Worm (Caenorhabditis elegans) whole organism, early embryonic: Measurements from ENCODE around the gene C28A5.6.

ENCODE experiments used
- F13C5.2 ChIP-seq: sonication (generic microtip); optimal IDR thresholded peaks from 2 replicates; lab custom pipeline; 2017; ENCODE audit warnings: mild to moderate bottlenecking, missing genetic modification characterization, inconsistent platforms, missing compliant biosample characterization
- aly-1 ChIP-seq: sonication (generic microtip); optimal IDR thresholded peaks from 2 replicates; lab custom pipeline; 2016; ENCODE audit warnings: missing genetic modification characterization, missing compliant biosample characterization
- ama-1 ChIP-seq: fragments of 150-350 bp; optimal IDR thresholded peaks from 2 replicates; lab custom pipeline; 2014
- ceh-36 ChIP-seq: sonication (generic microtip); optimal IDR thresholded peaks from 2 replicates; lab custom pipeline; 2016; ENCODE audit warnings: missing genetic modification characterization, inconsistent platforms, missing compliant biosample characterization
- ets-7 ChIP-seq: sonication (generic microtip); optimal IDR thresholded peaks from 2 replicates; lab custom pipeline; 2016; ENCODE audit warnings: missing genotype, missing genetic modification characterization, missing compliant biosample characterization
- flt-1 ChIP-seq: fragments of 200-800 bp; sonication (Bioruptor generic); IDR thresholded peaks from 2 replicates; pipeline ENCODE4 v1.3.6; 2022; ENCODE audit warnings: missing genetic modification characterization, missing compliant biosample characterization
- hmbx-1 ChIP-seq: sonication (generic microtip); optimal IDR thresholded peaks from 2 replicates; lab custom pipeline; 2016; ENCODE audit warnings: mild to moderate bottlenecking, missing genetic modification characterization, missing compliant biosample characterization
- hmg-4 ChIP-seq: fragments of 200-800 bp; sonication (Bioruptor generic); optimal IDR thresholded peaks from 2 replicates; lab custom pipeline; 2018; ENCODE audit warnings: mild to moderate bottlenecking, missing genetic modification characterization, missing compliant biosample characterization
- hnd-1 ChIP-seq: sonication (generic microtip); optimal IDR thresholded peaks from 2 replicates; lab custom pipeline; 2016; ENCODE audit warnings: missing genetic modification characterization, missing compliant biosample characterization
- pes-1 ChIP-seq: fragments of 200-800 bp; sonication (Bioruptor generic); IDR thresholded peaks from 2 replicates; pipeline ENCODE4 v1.3.6; 2022; ENCODE audit warnings: missing genetic modification reagents, missing genetic modification characterization, missing compliant biosample characterization
- scrt-1 ChIP-seq: fragments of 200-800 bp; sonication (Bioruptor generic); IDR thresholded peaks from 2 replicates; pipeline ENCODE4 v1.3.6; 2022; ENCODE audit warnings: missing genetic modification characterization, missing compliant biosample characterization
- tbx-11 ChIP-seq: fragments of 200-800 bp; sonication (Bioruptor generic); IDR thresholded peaks from 2 replicates; pipeline ENCODE4 v1.3.6; 2022; ENCODE audit warnings: missing genetic modification characterization, missing compliant biosample characterization
- tbx-37 ChIP-seq: fragments of 200-800 bp; sonication (Bioruptor generic); conservative IDR thresholded peaks from 2 replicates; pipeline ENCODE4 v1.3.6; 2022; ENCODE audit warnings: missing genetic modification reagents, missing genetic modification characterization, missing compliant biosample characterization

DNA sequence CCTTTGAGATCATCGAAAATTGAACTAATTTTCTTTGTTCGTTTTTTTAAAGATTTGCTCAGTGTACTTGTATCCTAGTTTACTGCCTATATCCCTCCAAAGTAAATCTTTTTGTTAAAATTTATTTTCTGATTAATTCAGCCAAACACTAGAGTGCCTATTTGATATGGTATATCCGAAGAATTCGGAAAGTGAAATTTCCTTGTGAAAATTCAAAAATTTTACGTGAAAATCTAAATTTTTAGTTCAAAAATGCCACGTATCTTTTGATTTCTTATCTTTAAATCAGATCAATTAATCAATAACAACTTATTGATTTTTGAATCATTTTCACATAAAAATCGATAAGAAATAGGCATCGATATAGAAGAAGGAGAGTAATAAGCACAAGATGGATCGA, 30.8 kb downstream of the C28A5.6 start, which contains the start of gene R07E5.6:
- TF ChIP-seq tbx-11 (GFP tag; lab: Robert Waterston, UW) (no peak), flt-1 (GFP tag; lab: Robert Waterston, UW) (no peak), hmg-4 (GFP tag; lab: Kevin White, UChicago) (no peak), aly-1 (tag; lab: Kevin White, UChicago) (no peak), tbx-37 (GFP tag; lab: Robert Waterston, UW) (no peak), ama-1 (lab: Kevin White, UChicago) (no peak), hmbx-1 (tag; lab: Kevin White, UChicago) (no peak), pes-1 (GFP tag; lab: Robert Waterston, UW) (no peak), ceh-36 (tag; lab: Kevin White, UChicago) (no peak), hnd-1 (tag; lab: Kevin White, UChicago) (no peak), scrt-1 (no peak), ets-7 (tag; lab: Kevin White, UChicago) (no peak), F13C5.2 (tag; lab: Kevin White, UChicago) (no peak)
